Worm (Caenorhabditis elegans) whole organism, L3 larva: ENCODE results near the gene ant-1.4.

Source experiments
- ZK546.5 ChIP-seq: sonication (generic microtip); optimal IDR thresholded peaks from 2 replicates; lab custom pipeline; 2017; ENCODE audit warnings: missing biosample characterization, missing genetic modification characterization
- aly-2 ChIP-seq: fragments of 150-350 bp; optimal IDR thresholded peaks from 2 replicates; lab custom pipeline; 2014; ENCODE audit warnings: missing biosample characterization, missing genetic modification characterization
- ceh-16 ChIP-seq: sonication (generic microtip); optimal IDR thresholded peaks from 2 replicates; lab custom pipeline; 2017; ENCODE audit warnings: missing biosample characterization, missing genetic modification characterization
- ceh-28 ChIP-seq: fragments of 150-350 bp; optimal IDR thresholded peaks from 2 replicates; lab custom pipeline; 2014; ENCODE audit warnings: missing biosample characterization, missing genetic modification reagents, missing genetic modification characterization
- ceh-82 ChIP-seq: fragments of 150-350 bp; optimal IDR thresholded peaks from 2 replicates; lab custom pipeline; 2014; ENCODE audit warnings: missing biosample characterization, missing genetic modification characterization
- daf-12 ChIP-seq: fragments of 150-350 bp; optimal IDR thresholded peaks from 2 replicates; lab custom pipeline; 2014; ENCODE audit warnings: missing biosample characterization, missing genetic modification reagents, missing genetic modification characterization
- egl-27 ChIP-seq: sonication (generic microtip); optimal IDR thresholded peaks from 4 replicates; lab custom pipeline; 2017; ENCODE audit warnings: missing biosample characterization, missing genetic modification reagents, missing genetic modification characterization
- elt-1 ChIP-seq: fragments of 150-350 bp; optimal IDR thresholded peaks from 2 replicates; lab custom pipeline; 2014; ENCODE audit warnings: missing biosample characterization, missing genetic modification characterization
- elt-2 ChIP-seq: sonication (generic microtip); optimal IDR thresholded peaks from 2 replicates; lab custom pipeline; 2016; ENCODE audit warnings: missing genetic modification reagents, mild to moderate bottlenecking, missing genetic modification characterization, missing compliant biosample characterization
- elt-3 ChIP-seq, 3 experiments: fragments of 150-350 bp in 1 of 3; sonication (generic microtip) in 2 of 3; optimal IDR thresholded peaks; 2 replicates in 2 of 3; 4 replicates in 1 of 3; lab custom pipeline; 2014 to 2017; ENCODE audit warnings: missing biosample characterization in 3 of 3, missing genetic modification characterization in 3 of 3
- eor-1 ChIP-seq, 2 experiments: fragments of 150-350 bp; optimal IDR thresholded peaks; 2 replicates each; lab custom pipeline; 2014 to 2018; ENCODE audit warnings: missing biosample characterization in 2 of 2, missing genetic modification characterization in 2 of 2
- fkh-10 ChIP-seq: sonication (generic microtip); optimal IDR thresholded peaks from 2 replicates; lab custom pipeline; 2017; ENCODE audit warnings: missing biosample characterization, missing genetic modification reagents, missing genetic modification characterization
- fos-1 ChIP-seq: fragments of 150-350 bp; optimal IDR thresholded peaks from 2 replicates; lab custom pipeline; 2014; ENCODE audit warnings: missing biosample characterization, missing genetic modification characterization
- jun-1 ChIP-seq: fragments of 150-350 bp; optimal IDR thresholded peaks from 2 replicates; lab custom pipeline; 2014; ENCODE audit warnings: missing biosample characterization, missing genetic modification reagents, missing genetic modification characterization
- lin-15B ChIP-seq: fragments of 150-350 bp; optimal IDR thresholded peaks from 2 replicates; lab custom pipeline; 2014; ENCODE audit warnings: missing biosample characterization, missing genetic modification characterization
- lin-39 ChIP-seq: fragments of 150-350 bp; optimal IDR thresholded peaks from 2 replicates; lab custom pipeline; 2018; ENCODE audit warnings: missing biosample characterization, missing genetic modification reagents, missing genetic modification characterization
- lsy-12 ChIP-seq: sonication (generic microtip); optimal IDR thresholded peaks from 2 replicates; lab custom pipeline; 2016; ENCODE audit warnings: mild to moderate bottlenecking, missing genetic modification characterization, missing compliant biosample characterization
- mml-1 ChIP-seq: fragments of 150-350 bp; sonication (generic microtip); optimal IDR thresholded peaks from 3 replicates; lab custom pipeline; 2014; ENCODE audit warnings: missing biosample characterization, missing genetic modification characterization
- nfya-1 ChIP-seq: sonication (generic microtip); optimal IDR thresholded peaks from 2 replicates; lab custom pipeline; 2017; ENCODE audit warnings: missing genetic modification characterization, mild to moderate bottlenecking, missing compliant biosample characterization, antibody characterized with exemption, moderate library complexity; ENCODE audit not compliant: insufficient read depth
- nhr-12 ChIP-seq: fragments of 150-350 bp; optimal IDR thresholded peaks from 2 replicates; lab custom pipeline; 2014; ENCODE audit warnings: missing biosample characterization, missing genetic modification characterization
- nhr-23 ChIP-seq: fragments of 150-350 bp; optimal IDR thresholded peaks from 2 replicates; lab custom pipeline; 2014; ENCODE audit warnings: missing biosample characterization, missing genetic modification reagents, missing genetic modification characterization
- nhr-237 ChIP-seq: fragments of 150-350 bp; optimal IDR thresholded peaks from 2 replicates; lab custom pipeline; 2014; ENCODE audit warnings: missing biosample characterization, missing genetic modification characterization
- nhr-25 ChIP-seq: sonication (generic microtip); optimal IDR thresholded peaks from 2 replicates; lab custom pipeline; 2017; ENCODE audit warnings: missing biosample characterization, missing genetic modification characterization
- nhr-28 ChIP-seq: fragments of 150-350 bp; optimal IDR thresholded peaks from 2 replicates; lab custom pipeline; 2014; ENCODE audit warnings: missing biosample characterization, missing genetic modification characterization
- nhr-43 ChIP-seq: sonication (generic microtip); optimal IDR thresholded peaks from 2 replicates; lab custom pipeline; 2016; ENCODE audit warnings: mild to moderate bottlenecking, missing genetic modification characterization, missing compliant biosample characterization; ENCODE audit not compliant: poor library complexity, severe bottlenecking
- nhr-67 ChIP-seq: fragments of 150-350 bp; optimal IDR thresholded peaks from 2 replicates; lab custom pipeline; 2014; ENCODE audit warnings: missing biosample characterization, missing genetic modification characterization
- nhr-76 ChIP-seq: fragments of 150-350 bp; sonication (generic microtip); optimal IDR thresholded peaks from 5 replicates; lab custom pipeline; 2014; ENCODE audit warnings: missing biosample characterization, missing genetic modification characterization
- pha-4 ChIP-seq: fragments of 150-350 bp; optimal IDR thresholded peaks from 2 replicates; lab custom pipeline; 2014; ENCODE audit warnings: missing biosample characterization, missing genetic modification reagents, missing genetic modification characterization
- pqm-1 ChIP-seq: fragments of 150-350 bp; optimal IDR thresholded peaks from 2 replicates; lab custom pipeline; 2017; ENCODE audit warnings: missing biosample characterization, missing genetic modification characterization, inconsistent platforms
- sea-2 ChIP-seq: fragments of 150-350 bp; sonication (generic microtip); optimal IDR thresholded peaks from 4 replicates; lab custom pipeline; 2014; ENCODE audit warnings: missing biosample characterization, missing genetic modification reagents, missing genetic modification characterization
- tbx-2 ChIP-seq: sonication (generic microtip); optimal IDR thresholded peaks from 2 replicates; lab custom pipeline; 2016; ENCODE audit warnings: mild to moderate bottlenecking, missing genetic modification characterization, missing compliant biosample characterization
- unc-39 ChIP-seq: sonication (generic microtip); optimal IDR thresholded peaks from 4 replicates; lab custom pipeline; 2017; ENCODE audit warnings: missing biosample characterization, missing genetic modification characterization
- unc-62 ChIP-seq: fragments of 150-350 bp; sonication (generic microtip); optimal IDR thresholded peaks from 4 replicates; lab custom pipeline; 2014; ENCODE audit warnings: missing biosample characterization, missing genetic modification reagents, missing genetic modification characterization
- zag-1 ChIP-seq: fragments of 150-350 bp; optimal IDR thresholded peaks from 2 replicates; lab custom pipeline; 2014; ENCODE audit warnings: missing biosample characterization, missing genetic modification characterization
- ztf-11 ChIP-seq: fragments of 150-350 bp; optimal IDR thresholded peaks from 2 replicates; lab custom pipeline; 2014; ENCODE audit warnings: missing biosample characterization, missing genetic modification characterization
- ztf-4 ChIP-seq: fragments of 150-350 bp; optimal IDR thresholded peaks from 2 replicates; lab custom pipeline; 2014; ENCODE audit warnings: missing biosample characterization, missing genetic modification characterization

ant-1.4 gene

ce11 chrIV:8489915-8490314 is 29.8 kb upstream of the ant-1.4 start, which contains the start of gene srlf-2:
Gene srlf-2, plus strand, starts transcription at chrIV:8490215.
- TF ChIP-seq nhr-23 (tag; lab: Kevin White, UChicago) (no peak), nhr-76 (tag; lab: Kevin White, UChicago) (no peak), nhr-12 (tag; lab: Kevin White, UChicago) (no peak)

DNA sequence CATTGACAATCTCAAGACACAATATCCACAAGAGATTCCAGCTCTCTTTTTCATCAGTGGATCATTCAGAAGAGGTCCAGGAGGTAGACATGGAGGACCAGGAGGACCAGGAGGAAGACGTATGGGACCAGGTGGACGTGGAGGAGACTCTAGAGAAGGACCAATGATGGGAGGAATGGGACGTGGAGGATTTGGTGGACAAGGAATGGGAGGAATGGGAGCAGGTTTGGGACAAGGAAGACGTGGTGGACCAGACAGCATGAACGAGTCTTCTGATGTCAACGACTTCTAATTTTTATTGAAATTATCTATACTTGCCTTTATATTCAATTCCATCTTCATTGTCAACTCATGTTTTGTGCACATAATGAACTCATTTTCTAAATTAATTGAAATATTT is 27.9 kb upstream of the ant-1.4 start:
- TF ChIP-seq lin-39 (tag; lab: Kevin White, UChicago) (no peak), nhr-237 (tag; lab: Kevin White, UChicago) (no peak), nhr-12 (tag; lab: Kevin White, UChicago) (no peak), lin-15B (tag; lab: Kevin White, UChicago) (no peak), eor-1 (tag; optimal IDR thresholded peaks at IDR 0.05; lab: Kevin White, UChicago) (no peak), ceh-82 (no peak), sea-2 (GFP tag; lab: Kevin White, UChicago) (no peak), fos-1 (tag; lab: Kevin White, UChicago) (no peak), jun-1 (tag; lab: Kevin White, UChicago) (no peak), nhr-43 (tag; lab: Kevin White, UChicago) (no peak), ztf-11 (no peak), zag-1 (no peak), pha-4 (tag; lab: Kevin White, UChicago) (no peak), daf-12 (tag; lab: Kevin White, UChicago) (no peak), ZK546.5 (tag; lab: Kevin White, UChicago) (no peak), pqm-1 (tag; lab: Kevin White, UChicago) (no peak), lsy-12 (tag; lab: Kevin White, UChicago) (no peak), ztf-4 (no peak), nhr-25 (tag; lab: Kevin White, UChicago) (no peak), ceh-16 (tag; lab: Kevin White, UChicago) (no peak)

DNA sequence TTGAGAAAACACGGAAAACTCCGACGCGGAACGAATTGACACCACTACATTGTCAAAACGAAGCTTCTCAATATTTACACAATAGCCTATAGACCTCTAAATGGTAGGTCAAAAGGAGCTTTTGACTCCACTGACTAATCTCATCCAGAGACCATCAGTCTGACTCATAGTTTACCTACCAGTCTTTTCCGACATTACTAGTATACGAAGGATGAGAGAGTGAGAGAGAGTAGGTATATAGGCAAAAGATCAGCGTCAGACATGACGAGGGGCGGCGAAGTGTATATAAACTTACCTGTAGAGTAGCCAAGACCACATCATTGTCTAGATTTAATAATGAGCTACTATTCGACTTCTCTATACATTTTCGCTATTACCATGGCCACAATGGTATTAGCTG is 27.1 kb upstream of the ant-1.4 start, which contains the start of gene srlf-3:
TSS of gene srlf-3 (plus strand) at position 301 of the 400 bp plus-strand sequence.
- TF ChIP-seq unc-39: no peak
- TF ChIP-seq lin-39 (tag; lab: Kevin White, UChicago): no peak
- TF ChIP-seq elt-1 (tag; lab: Kevin White, UChicago): no peak
- no peak for TF ChIP-seq ceh-82

DNA sequence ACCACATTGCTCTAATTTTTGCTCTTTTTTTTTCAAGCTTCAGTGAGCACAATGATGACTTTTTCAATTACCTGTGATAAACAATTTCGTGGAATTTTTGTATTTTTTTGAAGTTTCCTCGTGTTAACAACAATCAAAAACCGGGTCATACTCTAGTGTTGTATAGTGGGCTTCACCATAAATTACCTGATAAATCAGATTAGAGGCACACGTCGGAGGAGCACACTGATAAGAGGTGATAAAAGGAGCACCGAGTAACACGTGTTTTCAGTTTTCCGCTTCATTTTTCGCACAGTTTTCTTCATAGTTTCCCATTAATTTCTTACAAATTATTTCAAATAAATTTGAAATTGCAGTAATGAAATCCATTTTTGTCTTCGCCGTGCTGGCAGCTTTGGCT is 21.2 kb upstream of the ant-1.4 start, which contains the start of gene spp-8:
TSS of gene spp-8 (plus strand) at position 357 of the 400 bp plus-strand sequence.
- TF ChIP-seq nhr-25 (tag; lab: Kevin White, UChicago) (no peak), pqm-1 (tag; lab: Kevin White, UChicago) (peak; percentile 97), daf-12 (tag; lab: Kevin White, UChicago) (no peak), jun-1 (tag; lab: Kevin White, UChicago) (peak; percentile 64), nhr-67 (tag; lab: Kevin White, UChicago) (no peak), ceh-82 (no peak), elt-3 (tag; optimal IDR thresholded peaks at IDR 0.05; lab: Kevin White, UChicago) (no peak), tbx-2 (tag; lab: Kevin White, UChicago) (no peak), elt-2 (tag; lab: Kevin White, UChicago) (peak; percentile 97), zag-1 (no peak), eor-1 (tag; optimal IDR thresholded peaks at IDR 0.05; lab: Kevin White, UChicago) (no peak), aly-2 (tag; lab: Kevin White, UChicago) (no peak), unc-62 (no peak), ceh-16 (tag; lab: Kevin White, UChicago) (no peak), pha-4 (tag; lab: Kevin White, UChicago) (peak; percentile 65)

- TF ChIP-seq nhr-28 (tag; lab: Kevin White, UChicago) (no peak), ztf-4 (no peak), nhr-67 (tag; lab: Kevin White, UChicago) (no peak), pha-4 (tag; lab: Kevin White, UChicago) (no peak), fkh-10 (no peak), zag-1 (no peak), sea-2 (GFP tag; lab: Kevin White, UChicago) (no peak), daf-12 (tag; lab: Kevin White, UChicago) (no peak), nhr-25 (tag; lab: Kevin White, UChicago) (no peak), pqm-1 (tag; lab: Kevin White, UChicago) (no peak), nfya-1 (no peak), mml-1 (tag; lab: Kevin White, UChicago) (no peak), egl-27 (no peak), ceh-28 (tag; lab: Kevin White, UChicago) (no peak)
Observed at ce11 chrIV:8479346-8479745, 19.2 kb upstream of the ant-1.4 start, which contains the start of gene hlh-12. Gene hlh-12, minus strand, starts transcription at chrIV:8479446.
